Worm (Caenorhabditis elegans): ENCODE results near the gene C01B10.9.

The C01B10.9 gene

DNA sequence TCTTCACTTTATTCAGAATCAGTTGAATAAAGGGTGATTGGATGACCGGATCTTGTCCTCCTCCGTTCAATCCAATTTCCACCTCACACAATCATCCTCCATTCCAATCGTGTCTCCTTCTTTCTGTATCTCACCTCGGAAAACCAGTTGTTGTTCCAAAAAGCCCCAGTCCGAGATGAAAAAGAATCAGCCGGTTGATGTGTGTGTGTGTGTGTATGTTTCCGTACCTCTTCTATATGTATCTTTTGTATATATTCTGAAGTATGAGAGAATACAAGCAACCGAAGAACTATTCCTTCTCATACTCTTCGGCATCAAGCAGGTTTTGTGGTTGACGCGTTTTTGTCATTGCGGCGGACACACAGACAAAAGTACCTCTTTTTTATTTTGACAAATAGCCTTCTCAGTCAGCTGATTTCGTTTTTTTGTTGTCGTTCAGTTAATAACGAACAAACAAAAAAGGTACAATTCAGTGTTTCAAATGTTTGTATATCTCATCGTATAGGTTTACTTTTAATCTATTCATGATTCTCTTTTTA lies 21.7 kb downstream of the C01B10.9 start:
- no peak for TF ChIP-seq unc-62 (GFP tag; optimal IDR thresholded peaks at IDR 0.05)

DNA sequence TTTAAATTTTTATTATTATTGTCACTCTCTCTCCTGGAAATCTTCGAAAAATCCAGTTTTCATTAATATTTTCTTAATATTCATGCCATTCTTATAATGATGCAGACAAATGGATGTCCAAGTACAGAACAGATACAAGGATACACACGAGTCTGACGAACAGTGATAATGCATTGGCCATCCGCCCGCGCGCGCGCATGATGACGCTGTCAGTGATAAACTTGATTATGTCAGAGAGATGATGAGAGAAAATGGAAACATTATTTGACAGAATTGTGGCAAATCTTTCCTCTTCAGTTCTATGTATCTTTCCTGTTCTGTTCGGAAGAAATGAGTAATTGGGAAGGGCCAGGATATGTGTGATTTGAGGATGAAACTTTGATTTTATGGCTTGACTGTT lies 23.7 kb downstream of the C01B10.9 start:
- no peak for TF ChIP-seq unc-62 (GFP tag; optimal IDR thresholded peaks at IDR 0.05)

DNA sequence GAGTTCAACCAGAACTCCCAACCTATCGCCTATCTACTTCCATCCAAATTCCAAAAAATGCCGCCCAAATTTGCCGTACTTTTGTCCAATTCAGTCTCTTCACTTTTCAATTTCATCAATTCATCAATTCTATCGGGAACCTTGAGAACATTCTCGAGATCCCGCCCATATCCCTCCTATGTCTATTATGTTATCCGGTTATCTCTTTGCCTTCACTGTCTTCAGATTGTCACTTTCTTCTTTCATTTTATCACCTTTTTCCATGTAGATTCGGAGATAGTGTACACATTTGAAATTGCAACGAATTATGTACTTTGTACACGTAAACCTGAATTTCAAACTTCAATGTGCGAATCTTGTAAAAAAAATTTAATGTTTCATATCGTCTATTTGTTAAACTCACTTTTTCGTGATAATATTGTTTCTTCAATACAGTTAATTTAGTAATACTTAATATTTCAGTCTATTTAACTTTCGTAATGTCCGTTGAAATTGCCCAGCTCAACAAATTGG lies 25.6 kb downstream of the C01B10.9 start, which contains the start of gene C01B10.11:
TSS of gene C01B10.11 (plus strand) at position 463 of the 513 bp plus-strand sequence.
- no peak for TF ChIP-seq unc-62 (GFP tag; optimal IDR thresholded peaks at IDR 0.05)

DNA sequence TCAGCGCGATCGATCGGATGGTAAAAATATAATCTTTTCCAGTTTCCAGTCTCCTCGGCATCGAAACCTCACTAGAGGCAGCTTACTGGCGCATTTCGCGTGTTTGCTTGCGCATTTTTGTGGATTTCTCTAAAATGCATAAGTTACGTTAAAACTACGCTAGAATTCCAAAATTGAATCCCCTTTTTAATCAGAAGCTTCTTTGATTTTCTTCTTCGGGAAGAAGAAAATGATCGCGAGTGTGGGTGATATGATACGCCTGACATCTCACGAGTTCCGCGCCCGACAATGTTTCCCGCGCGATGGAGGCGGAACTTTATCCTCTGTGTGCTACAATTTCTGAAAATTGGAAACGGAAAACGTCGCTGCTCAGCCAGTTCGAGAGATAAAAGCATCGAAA lies 32.3 kb downstream of the C01B10.9 start:
- no peak for TF ChIP-seq unc-62 (GFP tag; optimal IDR thresholded peaks at IDR 0.05)

DNA sequence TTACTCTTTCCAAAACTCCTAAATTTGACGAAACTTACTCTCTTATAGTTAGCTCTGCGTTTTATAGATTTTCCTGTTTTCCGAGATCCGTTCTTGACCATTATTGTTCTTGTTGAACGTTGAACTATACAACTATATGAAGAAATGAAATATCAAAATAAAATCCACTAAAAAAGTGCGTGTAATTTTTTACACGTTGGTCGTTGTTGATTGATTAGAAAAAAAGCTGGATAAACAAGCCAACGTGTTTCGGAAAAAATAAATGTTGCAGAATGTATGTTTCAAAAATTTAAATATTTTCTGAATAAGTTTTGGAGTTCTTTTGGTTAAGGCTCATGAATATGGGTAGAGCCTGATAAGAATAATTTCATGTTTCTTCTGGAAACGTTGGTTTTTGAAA lies 35.9 kb downstream of the C01B10.9 start, which contains the start of gene Y73B6A.1:
TSS of gene Y73B6A.1 (minus strand) at position 101 of the 400 bp plus-strand sequence.
- no peak for TF ChIP-seq unc-62 (GFP tag; optimal IDR thresholded peaks at IDR 0.05)
